Fruit fly (Drosophila melanogaster) Kc167 (cell line): Measurements from ENCODE around the gene CG14327.

Source experiments
- Myc ChIP-seq: fragments of >200 bp; optimal IDR thresholded peaks from 2 replicates; lab custom pipeline; 2017; ENCODE audit warnings: missing external identifiers
- Sin3A ChIP-seq: fragments of >200 bp; optimal IDR thresholded peaks from 2 replicates; lab custom pipeline; 2018; ENCODE audit warnings: missing external identifiers
- h ChIP-seq: fragments of >200 bp; optimal IDR thresholded peaks from 3 replicates; lab custom pipeline; 2018; ENCODE audit warnings: missing external identifiers
- insv ChIP-seq: fragments of >200 bp; optimal IDR thresholded peaks from 3 replicates; lab custom pipeline; 2018; ENCODE audit warnings: missing external identifiers
- psq ChIP-seq: fragments of >200 bp; optimal IDR thresholded peaks from 2 replicates; lab custom pipeline; 2017; ENCODE audit warnings: missing external identifiers
- ttk ChIP-seq: sonication (Bioruptor generic); optimal IDR thresholded peaks from 2 replicates; lab custom pipeline; 2017; ENCODE audit warnings: missing external identifiers

The CG14327 gene

dm6 chr3R:17631176-17631865 is 17.8 kb downstream of the CG14327 start:
- TF ChIP-seq insv = no peak
- TF ChIP-seq Sin3A = no peak
- no peak for TF ChIP-seq h (lab: Kevin White, UChicago)
- no peak for TF ChIP-seq ttk (lab: Kevin White, UChicago)
- TF ChIP-seq Myc (lab: Kevin White, UChicago) = no peak
- TF ChIP-seq psq (lab: Kevin White, UChicago) = no peak

dm6 chr3R:17644019-17644418 is 30.5 kb downstream of the CG14327 start:
- TF ChIP-seq Sin3A = no peak
- TF ChIP-seq h (lab: Kevin White, UChicago) = no peak
- TF ChIP-seq ttk (lab: Kevin White, UChicago) = no peak
- no peak for TF ChIP-seq Myc (lab: Kevin White, UChicago)
- TF ChIP-seq psq (lab: Kevin White, UChicago) = no peak
- no peak for TF ChIP-seq insv

- no peak for TF ChIP-seq h (lab: Kevin White, UChicago)
- TF ChIP-seq insv = no peak
- no peak for TF ChIP-seq Sin3A
- TF ChIP-seq psq (lab: Kevin White, UChicago) = no peak
- TF ChIP-seq Myc (lab: Kevin White, UChicago) = no peak
Measured at dm6 chr3R:17645239-17645638, 31.7 kb downstream of the CG14327 start.

- TF ChIP-seq Sin3A = no peak
- no peak for TF ChIP-seq ttk (lab: Kevin White, UChicago)
- TF ChIP-seq insv = no peak
- no peak for TF ChIP-seq h (lab: Kevin White, UChicago)
- TF ChIP-seq psq (lab: Kevin White, UChicago) = no peak
- no peak for TF ChIP-seq Myc (lab: Kevin White, UChicago)
Measured at dm6 chr3R:17646102-17647050, 32.9 kb downstream of the CG14327 start.

dm6 chr3R:17647444-17647843 is 33.9 kb downstream of the CG14327 start, which contains the start of gene CG14322:
CG14322 (plus strand) TSS chr3R:17647679.
- TF ChIP-seq Myc (lab: Kevin White, UChicago) (no peak), psq (lab: Kevin White, UChicago) (no peak), ttk (lab: Kevin White, UChicago) (no peak), h (lab: Kevin White, UChicago) (no peak), insv (no peak), Sin3A (no peak)

dm6 chr3R:17653879-17654278 is 40.4 kb downstream of the CG14327 start:
- no peak for TF ChIP-seq h (lab: Kevin White, UChicago)
- no peak for TF ChIP-seq insv
- no peak for TF ChIP-seq Myc (lab: Kevin White, UChicago)

- TF ChIP-seq ttk (lab: Kevin White, UChicago) (no peak), h (lab: Kevin White, UChicago) (no peak), psq (lab: Kevin White, UChicago) (no peak), insv (no peak), Myc (lab: Kevin White, UChicago) (no peak), Sin3A (no peak)
Measured at dm6 chr3R:17655040-17655439, 41.5 kb downstream of the CG14327 start.

- TF ChIP-seq h (lab: Kevin White, UChicago) (no peak), insv (no peak), psq (lab: Kevin White, UChicago) (no peak), Sin3A (no peak), Myc (lab: Kevin White, UChicago) (no peak), ttk (lab: Kevin White, UChicago) (no peak)
Measured at dm6 chr3R:17656923-17657322, 43.4 kb downstream of the CG14327 start.
